Worm (Caenorhabditis elegans): Measurements from ENCODE around the gene F20G2.3.

The F20G2.3 gene

DNA sequence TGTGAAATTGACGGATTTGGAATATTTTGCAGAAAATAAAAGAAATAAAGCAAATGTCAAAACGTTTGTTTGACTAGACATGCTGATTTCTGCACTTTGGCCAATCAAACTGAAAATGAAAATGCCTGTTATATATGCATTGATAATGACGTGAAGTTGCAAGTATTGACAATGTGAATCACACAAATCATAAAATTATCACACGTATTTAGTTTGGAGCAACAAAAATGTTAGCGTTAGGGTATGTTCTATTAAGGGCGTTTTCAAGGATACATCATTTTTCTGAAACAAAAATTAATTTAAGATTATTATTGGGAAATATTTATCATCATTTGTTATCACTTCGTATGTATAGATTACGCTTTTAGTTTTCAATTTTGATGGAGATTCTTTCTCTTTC is 16.5 kb downstream of the F20G2.3 start, which contains the start of gene cld-9:
TSS of gene cld-9 (minus strand) at position 81 of the 400 bp plus-strand sequence.
- no peak for TF ChIP-seq ztf-4 (tag; optimal IDR thresholded peaks at IDR 0.05)
- peak; percentile 41 for TF ChIP-seq elt-2 (tag; optimal IDR thresholded peaks at IDR 0.05)
- no peak for TF ChIP-seq pqm-1 (tag; optimal IDR thresholded peaks at IDR 0.05)
- no peak for TF ChIP-seq xbp-1 (tag; optimal IDR thresholded peaks at IDR 0.05)
- TF ChIP-seq ces-1 (GFP tag; optimal IDR thresholded peaks at IDR 0.05): no peak

DNA sequence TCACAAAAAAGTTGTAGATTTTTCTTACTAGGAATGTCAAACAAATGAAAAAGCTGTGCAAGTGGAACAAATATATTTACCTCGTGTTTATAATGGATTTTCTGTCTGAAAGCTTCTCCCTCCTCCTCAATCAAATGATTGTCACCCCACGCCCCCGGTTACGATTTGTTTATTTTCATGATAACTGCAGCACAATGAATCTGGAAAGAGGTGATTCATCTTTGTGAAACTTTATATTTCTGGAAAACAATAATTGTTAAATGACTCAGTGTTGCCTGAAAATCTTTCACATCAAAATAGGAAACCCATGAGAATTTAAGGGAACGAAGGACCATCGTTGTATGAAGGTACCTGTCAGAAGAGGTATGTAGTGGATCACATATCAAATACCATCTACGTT is 19.6 kb downstream of the F20G2.3 start, which contains the start of gene F35E12.10:
TSS of gene F35E12.10 (minus strand) at position 101 of the 400 bp plus-strand sequence.
- TF ChIP-seq ceh-88 (GFP tag; IDR thresholded peaks at IDR 0.05): no peak
- no peak for TF ChIP-seq tlp-1 (tag; optimal IDR thresholded peaks at IDR 0.05)
- no peak for TF ChIP-seq skn-1 (tag; optimal IDR thresholded peaks at IDR 0.05)
- no peak for TF ChIP-seq snpc-4 (tag; optimal IDR thresholded peaks at IDR 0.05)
- TF ChIP-seq unc-30 (tag; optimal IDR thresholded peaks at IDR 0.05): no peak
- TF ChIP-seq tbx-2 (tag; optimal IDR thresholded peaks at IDR 0.05): no peak
- no peak for TF ChIP-seq egl-27 (tag; optimal IDR thresholded peaks at IDR 0.05)
- no peak for TF ChIP-seq C04F5.9 (tag; optimal IDR thresholded peaks at IDR 0.05)
- TF ChIP-seq lin-39 (tag; optimal IDR thresholded peaks at IDR 0.05): no peak
- TF ChIP-seq dpl-1 (GFP tag; optimal IDR thresholded peaks at IDR 0.05): no peak
- TF ChIP-seq lir-3 (tag; optimal IDR thresholded peaks at IDR 0.05; ENCODE audit: poor library complexity): no peak
- no peak for TF ChIP-seq zag-1 (tag; optimal IDR thresholded peaks at IDR 0.05)
- no peak for TF ChIP-seq lin-35 (GFP tag; optimal IDR thresholded peaks at IDR 0.05)
- TF ChIP-seq lin-14 (GFP tag; optimal IDR thresholded peaks at IDR 0.05): no peak
- TF ChIP-seq mep-1 (tag; optimal IDR thresholded peaks at IDR 0.05): no peak
- no peak for TF ChIP-seq ztf-4 (tag; optimal IDR thresholded peaks at IDR 0.05)
- TF ChIP-seq nhr-28 (tag; optimal IDR thresholded peaks at IDR 0.05): no peak
- no peak for TF ChIP-seq C34B4.2 (tag; optimal IDR thresholded peaks at IDR 0.05)
- no peak for TF ChIP-seq hlh-4 (tag; optimal IDR thresholded peaks at IDR 0.05)
- TF ChIP-seq ceh-90 (tag; optimal IDR thresholded peaks at IDR 0.05): no peak

DNA sequence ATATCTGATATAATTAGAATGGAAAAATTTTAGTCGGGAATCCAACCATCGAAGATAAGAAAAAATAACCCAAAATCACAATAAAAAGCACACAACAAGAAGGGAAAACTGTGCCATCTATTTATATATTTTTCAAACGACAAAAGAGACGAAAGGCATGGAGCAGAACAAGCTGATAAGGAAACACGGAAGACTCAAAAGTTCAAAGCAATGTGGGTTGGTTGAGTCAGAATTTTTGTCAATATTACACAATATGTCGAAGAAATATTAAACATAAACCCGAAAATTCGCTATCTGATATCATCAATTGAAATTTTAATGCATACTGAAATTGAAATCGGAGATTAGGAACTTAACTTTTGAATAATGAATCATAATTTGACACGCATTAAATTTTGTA is 23.4 kb downstream of the F20G2.3 start, which contains the start of gene F35E12.9:
TSS of gene F35E12.9 (minus strand) at position 227 of the 400 bp plus-strand sequence.
- TF ChIP-seq fkh-8 (tag; optimal IDR thresholded peaks at IDR 0.05): no peak
- peak; percentile 78 for TF ChIP-seq elt-2 (tag; optimal IDR thresholded peaks at IDR 0.05)
- TF ChIP-seq pax-3 (tag; optimal IDR thresholded peaks at IDR 0.05): peak; percentile 55

DNA sequence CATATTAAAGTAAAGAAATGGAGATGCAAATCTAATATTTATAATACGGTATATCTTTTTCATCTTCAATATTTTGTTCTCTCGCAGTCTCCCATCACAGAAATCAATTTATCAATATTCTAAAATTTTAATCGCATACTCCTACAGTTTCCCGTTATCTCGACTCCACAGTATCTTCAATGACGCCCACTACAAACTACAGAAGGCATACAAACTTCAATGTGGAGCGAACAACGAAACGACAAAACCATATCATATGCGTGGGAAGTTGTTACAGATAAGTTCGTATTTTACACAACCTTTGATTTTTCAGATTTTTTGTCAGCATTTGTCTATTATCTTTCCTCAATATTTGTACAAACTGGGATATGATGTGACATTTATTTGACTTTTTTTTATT is 28.4 kb downstream of the F20G2.3 start:
- TF ChIP-seq elt-2 (tag; optimal IDR thresholded peaks at IDR 0.05): peak; percentile 67
- no peak for TF ChIP-seq lin-15B (tag; optimal IDR thresholded peaks at IDR 0.05)
- no peak for TF ChIP-seq efl-1 (optimal IDR thresholded peaks at IDR 0.05)
- peak in 1 of 2 experiments; percentile 3 for TF ChIP-seq efl-1 (GFP tag; optimal IDR thresholded peaks at IDR 0.05 in 1 of 2)
- TF ChIP-seq nhr-20 (tag; optimal IDR thresholded peaks at IDR 0.05): peak; percentile 21
- no peak for TF ChIP-seq unc-30 (tag; optimal IDR thresholded peaks at IDR 0.05)
- TF ChIP-seq dsc-1 (tag; optimal IDR thresholded peaks at IDR 0.05): no peak
- peak; percentile 3 for TF ChIP-seq pax-3 (tag; optimal IDR thresholded peaks at IDR 0.05)
- TF ChIP-seq mef-2 (tag; optimal IDR thresholded peaks at IDR 0.05): no peak
- TF ChIP-seq snu-23 (GFP tag; optimal IDR thresholded peaks at IDR 0.05): no peak

DNA sequence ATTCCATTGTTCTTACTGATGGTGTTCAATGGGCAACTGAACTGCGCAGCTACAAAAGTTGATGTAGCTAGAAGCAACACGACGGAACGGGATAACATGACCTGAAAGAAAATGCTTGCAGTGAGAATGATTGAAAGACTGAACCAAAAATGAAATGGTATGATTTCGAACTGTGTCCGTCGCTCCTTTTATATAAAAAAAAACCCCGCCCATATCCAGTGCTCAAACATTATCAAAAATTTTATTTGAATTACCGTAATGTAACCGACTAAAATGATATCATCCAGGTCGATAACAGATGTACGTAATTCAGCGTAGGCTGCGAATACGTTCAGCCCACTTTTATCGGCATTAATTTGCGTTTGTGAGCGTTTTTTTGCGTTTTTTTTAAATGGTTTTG is 29.9 kb downstream of the F20G2.3 start, which contains the start of gene irg-5:
TSS of gene irg-5 (minus strand) at position 101 of the 400 bp plus-strand sequence.
- no peak for TF ChIP-seq ztf-4 (tag; optimal IDR thresholded peaks at IDR 0.05)
- TF ChIP-seq nhr-90 (tag; optimal IDR thresholded peaks at IDR 0.05; ENCODE audit: poor library complexity): no peak
- TF ChIP-seq mef-2 (tag; optimal IDR thresholded peaks at IDR 0.05): no peak
- TF ChIP-seq hlh-4 (tag; optimal IDR thresholded peaks at IDR 0.05): no peak
- no peak for TF ChIP-seq aha-1 (tag; optimal IDR thresholded peaks at IDR 0.05)
- TF ChIP-seq blmp-1 (tag; optimal IDR thresholded peaks at IDR 0.05): no peak
- TF ChIP-seq zip-4 (GFP tag; optimal IDR thresholded peaks at IDR 0.05): no peak
- no peak for TF ChIP-seq pax-3 (tag; optimal IDR thresholded peaks at IDR 0.05)
- no peak for TF ChIP-seq pag-3 (tag; optimal IDR thresholded peaks at IDR 0.05; ENCODE audit: borderline replicate concordance, insufficient read depth)
- TF ChIP-seq nhr-85 (tag): no peak
- TF ChIP-seq isw-1 (GFP tag; IDR thresholded peaks at IDR 0.05): no peak
- TF ChIP-seq lin-39 (tag; optimal IDR thresholded peaks at IDR 0.05): no peak
- no peak for TF ChIP-seq ztf-11 (tag; optimal IDR thresholded peaks at IDR 0.05)
- no peak for TF ChIP-seq lin-35 (GFP tag; optimal IDR thresholded peaks at IDR 0.05)
- no peak for TF ChIP-seq nhr-19 (GFP tag; conservative IDR thresholded peaks at IDR 0.05)
- no peak for TF ChIP-seq sup-37 (GFP tag; optimal IDR thresholded peaks at IDR 0.05)
- no peak for TF ChIP-seq fkh-4 (tag; optimal IDR thresholded peaks at IDR 0.05; ENCODE audit: borderline replicate concordance)
- TF ChIP-seq zag-1 (tag; optimal IDR thresholded peaks at IDR 0.05): no peak
- no peak for TF ChIP-seq alr-1 (tag; optimal IDR thresholded peaks at IDR 0.05; ENCODE audit: borderline replicate concordance)
